Fruit fly (Drosophila melanogaster): ENCODE measurements around the gene FMRFaR.

Gene FMRFaR

DNA sequence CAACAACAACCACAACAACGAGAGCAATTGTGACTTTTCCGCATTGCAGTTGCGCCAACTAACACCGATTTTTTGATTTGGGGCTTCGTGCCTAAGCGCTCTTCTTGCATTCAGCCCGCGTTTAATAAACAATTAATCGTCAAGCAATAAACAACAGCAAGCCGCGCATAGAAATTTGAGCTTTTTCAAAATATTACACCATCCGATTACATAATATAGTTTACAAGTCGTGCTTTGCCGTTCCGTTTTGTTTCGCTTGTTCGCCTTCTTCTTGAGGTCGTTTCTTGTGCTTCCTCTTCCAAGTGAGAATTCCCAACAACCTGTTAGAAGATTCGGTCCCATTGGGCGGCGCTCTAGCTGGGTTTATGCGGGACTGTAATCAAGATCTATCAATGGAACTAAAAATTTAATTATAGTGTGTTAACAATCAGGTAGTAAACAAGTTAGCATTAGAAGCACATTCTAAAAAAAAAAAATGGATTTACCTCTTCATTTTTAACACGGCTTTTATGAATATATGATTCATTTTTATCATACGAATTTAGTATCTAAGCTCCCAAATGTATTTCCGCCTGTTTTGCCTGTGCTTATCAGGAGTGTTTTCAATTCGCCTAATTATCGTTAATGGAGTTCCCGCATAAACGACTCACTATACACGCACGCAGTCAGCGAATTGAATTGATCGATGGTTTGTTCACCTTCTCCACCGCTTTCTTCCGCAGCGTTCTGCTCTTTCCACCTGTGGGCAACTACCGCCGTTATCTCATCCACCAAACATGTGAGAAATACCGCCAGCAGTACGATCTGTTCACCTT lies 34.5 kb downstream of the FMRFaR start (continued):
- peak; percentile 60 for TF ChIP-seq CG18011 (GFP tag; optimal IDR thresholded peaks at IDR 0.05)
- peak; percentile 26 for TF ChIP-seq TFAM (GFP tag; optimal IDR thresholded peaks at IDR 0.05)
- TF ChIP-seq Oaz (GFP tag; IDR thresholded peaks at IDR 0.05): peak; percentile 74
- peak; percentile 89 for TF ChIP-seq CG12391 (tag; optimal IDR thresholded peaks at IDR 0.05)
- no peak for TF ChIP-seq bbx (GFP tag; IDR thresholded peaks at IDR 0.05; ENCODE audit: partially characterized antibody)

DNA sequence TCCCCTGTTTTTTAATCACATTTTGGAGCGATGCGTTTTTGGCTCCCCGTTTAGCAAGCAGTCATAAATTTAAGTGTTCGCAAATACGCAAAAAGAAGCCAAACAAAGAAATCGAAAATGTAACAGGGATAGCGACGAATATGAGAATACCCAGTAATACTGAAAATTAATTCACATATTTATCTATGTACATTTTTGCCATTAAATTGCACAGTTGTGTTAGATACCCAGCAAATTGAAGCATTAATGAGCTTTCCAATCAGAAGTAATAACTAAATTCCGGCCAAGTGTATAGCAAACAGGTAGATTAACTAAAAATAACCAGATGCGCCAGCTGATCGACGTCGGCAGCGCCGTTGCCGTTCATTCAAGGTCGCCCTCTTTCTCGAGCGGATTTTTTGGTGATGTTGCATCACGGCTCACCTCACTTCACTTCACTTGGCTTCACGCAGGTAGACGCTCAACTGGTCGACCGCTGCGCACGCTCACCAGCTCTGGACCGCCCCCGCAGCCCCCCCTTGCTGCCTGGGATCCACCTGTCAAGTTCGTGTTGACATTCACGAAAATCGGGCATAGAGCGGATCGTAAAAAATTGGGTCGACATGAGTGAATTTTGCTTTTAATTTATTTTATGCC lies 35.6 kb downstream of the FMRFaR start:
- peak; percentile 73 for TF ChIP-seq D19B (GFP tag; optimal IDR thresholded peaks at IDR 0.05)
- no peak for TF ChIP-seq CG1832 (GFP tag; optimal IDR thresholded peaks at IDR 0.05)
- no peak for TF ChIP-seq CG4820 (GFP tag; optimal IDR thresholded peaks at IDR 0.05)
- no peak for TF ChIP-seq CG9876 (GFP tag; optimal IDR thresholded peaks at IDR 0.05)
- no peak for TF ChIP-seq tap (tag; optimal IDR thresholded peaks at IDR 0.05)
- TF ChIP-seq klu (GFP tag; IDR thresholded peaks at IDR 0.05): no peak
- no peak for TF ChIP-seq CG10654 (GFP tag; optimal IDR thresholded peaks at IDR 0.05)
- no peak for TF ChIP-seq Aef1 (GFP tag; IDR thresholded peaks at IDR 0.05)
- no peak for TF ChIP-seq Doc2 (GFP tag; IDR thresholded peaks at IDR 0.05)
- TF ChIP-seq CG3281 (GFP tag; optimal IDR thresholded peaks at IDR 0.05): no peak
- TF ChIP-seq NfI (GFP tag; optimal IDR thresholded peaks at IDR 0.05): no peak
- TF ChIP-seq cad (GFP tag; optimal IDR thresholded peaks at IDR 0.05): no peak
- no peak for TF ChIP-seq chn (GFP tag; optimal IDR thresholded peaks at IDR 0.05)
- TF ChIP-seq CG11504 (tag; optimal IDR thresholded peaks at IDR 0.05): peak; percentile 2
- TF ChIP-seq ro (GFP tag; IDR thresholded peaks at IDR 0.05): no peak
- no peak for TF ChIP-seq CG32532 (GFP tag; IDR thresholded peaks at IDR 0.05)
- peak; percentile 91 for TF ChIP-seq CG12769 (tag; optimal IDR thresholded peaks at IDR 0.05)
- TF ChIP-seq CG1529 (GFP tag; optimal IDR thresholded peaks at IDR 0.05): no peak
- TF ChIP-seq Hmx (GFP tag; optimal IDR thresholded peaks at IDR 0.05): no peak
- TF ChIP-seq CG11695 (GFP tag; IDR thresholded peaks at IDR 0.05): 0 out of 3 replicates have a peak, but pooled peaks have one; percentile 34
- TF ChIP-seq C15 (GFP tag; IDR thresholded peaks at IDR 0.05): no peak
- TF ChIP-seq rib (GFP tag; IDR thresholded peaks at IDR 0.05): 0 out of 2 replicates have a peak, but pooled peaks have one; percentile 10
- peak; percentile 38 for TF ChIP-seq sens (GFP tag)
- TF ChIP-seq HLHmδ (GFP tag; optimal IDR thresholded peaks at IDR 0.05): no peak
- no peak for TF ChIP-seq pzg (GFP tag; optimal IDR thresholded peaks at IDR 0.05)
- peak; percentile 45 for TF ChIP-seq kni (GFP tag; optimal IDR thresholded peaks at IDR 0.05)
- no peak for TF ChIP-seq HLH54F (GFP tag; optimal IDR thresholded peaks at IDR 0.05)
- no peak for TF ChIP-seq lola (GFP tag; optimal IDR thresholded peaks at IDR 0.05)
- no peak for TF ChIP-seq Jarid2 (GFP tag; optimal IDR thresholded peaks at IDR 0.05)
- TF ChIP-seq Neu2 (GFP tag; optimal IDR thresholded peaks at IDR 0.05; ENCODE audit: borderline replicate concordance): no peak
- no peak for TF ChIP-seq CG7786 (GFP tag; optimal IDR thresholded peaks at IDR 0.05)
- no peak for TF ChIP-seq CG9215 (GFP tag; IDR thresholded peaks at IDR 0.05)
- no peak for TF ChIP-seq CG8281 (tag; optimal IDR thresholded peaks at IDR 0.05)
- no peak for TF ChIP-seq ab (GFP tag; optimal IDR thresholded peaks at IDR 0.05)
- TF ChIP-seq Fer2 (tag; optimal IDR thresholded peaks at IDR 0.05): no peak
- no peak for TF ChIP-seq CG7556 (GFP tag; optimal IDR thresholded peaks at IDR 0.05)
- TF ChIP-seq Hr51 (GFP tag; optimal IDR thresholded peaks at IDR 0.05): peak in 1 of 2 experiments; percentile 20
- TF ChIP-seq sr (GFP tag; IDR thresholded peaks at IDR 0.05): 0 out of 3 replicates have a peak, but pooled peaks have one; percentile 18
- TF ChIP-seq crol (GFP tag; IDR thresholded peaks at IDR 0.05): peak; percentile 91
- no peak for TF ChIP-seq zen2 (GFP tag; IDR thresholded peaks at IDR 0.05; ENCODE audit: partially characterized antibody)
- no peak for TF ChIP-seq ase (GFP tag; IDR thresholded peaks at IDR 0.05)
- no peak for TF ChIP-seq Xbp1 (GFP tag; optimal IDR thresholded peaks at IDR 0.05)
